Worm (Caenorhabditis elegans) whole organism, mixed stage, embryonic: ENCODE results near the gene ttbk-6.
A peak's percentile ranks its signal among the peaks of the same experiment; 100 is the strongest.

Experiments used
- elt-1 ChIP-seq: sonication (generic microtip); optimal IDR thresholded peaks from 2 replicates; lab custom pipeline; 2017; ENCODE audit warnings: missing genetic modification characterization, mild to moderate bottlenecking, missing compliant biosample characterization, antibody characterized with exemption, moderate library complexity, borderline replicate concordance; ENCODE audit not compliant: insufficient read depth
- nhr-12 ChIP-seq: fragments of 150-350 bp; optimal IDR thresholded peaks from 2 replicates; lab custom pipeline; 2014; ENCODE audit warnings: missing biosample characterization, missing genetic modification characterization
- nhr-28 ChIP-seq: fragments of 150-350 bp; optimal IDR thresholded peaks from 2 replicates; lab custom pipeline; 2014; ENCODE audit warnings: missing biosample characterization, missing genetic modification characterization
- pha-4 ChIP-seq: fragments of 150-350 bp; optimal IDR thresholded peaks from 2 replicates; lab custom pipeline; 2018; ENCODE audit warnings: missing biosample characterization, missing genetic modification reagents, missing genetic modification characterization
- snpc-4 ChIP-seq: fragments of 150-350 bp; optimal IDR thresholded peaks from 2 replicates; lab custom pipeline; 2014; ENCODE audit warnings: missing biosample characterization, missing genetic modification characterization
- unc-62 ChIP-seq: fragments of 150-350 bp; optimal IDR thresholded peaks from 2 replicates; lab custom pipeline; 2014; ENCODE audit warnings: missing biosample characterization, missing genetic modification reagents, missing genetic modification characterization
- ztf-11 ChIP-seq: fragments of 150-350 bp; optimal IDR thresholded peaks from 2 replicates; lab custom pipeline; 2014; ENCODE audit warnings: missing biosample characterization, missing genetic modification characterization

DNA sequence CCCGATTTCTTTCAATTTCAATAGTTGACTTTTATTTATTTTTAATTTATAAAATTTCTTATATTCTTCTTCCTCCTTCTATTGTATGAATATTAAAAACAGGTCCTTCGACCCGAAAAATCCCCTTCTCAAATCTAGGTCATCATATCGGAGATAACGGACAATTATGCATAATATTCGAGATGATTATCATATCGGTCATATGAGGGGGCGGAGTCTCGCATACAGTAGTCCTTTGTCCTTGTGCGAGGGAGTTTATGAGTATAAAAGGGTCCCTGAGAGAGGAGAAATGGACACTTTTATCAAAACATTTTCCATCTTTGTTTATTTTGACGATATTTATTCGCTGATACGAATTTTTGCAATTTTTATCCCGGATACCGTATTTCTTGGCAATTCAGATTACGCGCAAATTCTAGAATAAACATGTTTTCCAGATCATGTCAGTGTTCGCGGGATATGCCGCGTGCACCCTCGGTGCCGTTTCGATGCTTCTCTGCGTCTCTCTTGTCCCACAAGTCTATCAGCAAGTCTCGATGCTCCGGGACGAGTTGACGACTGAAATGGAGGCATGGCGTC is 32.5 kb downstream of the ttbk-6 start, which contains the start of gene dpy-17:
- no peak for TF ChIP-seq nhr-28 (tag; lab: Kevin White, UChicago)
- peak; percentile 93 for TF ChIP-seq elt-1 (tag; lab: Kevin White, UChicago)
- no peak for TF ChIP-seq snpc-4 (tag; lab: Kevin White, UChicago)
- TF ChIP-seq ztf-11 (tag; lab: Kevin White, UChicago), result no peak
- TF ChIP-seq pha-4, result no peak
- TF ChIP-seq unc-62 (GFP tag; lab: Kevin White, UChicago), result peak; percentile 23
- no peak for TF ChIP-seq nhr-12 (tag; lab: Kevin White, UChicago)
